Worm (Caenorhabditis elegans) whole organism, late embryonic: Measurements from ENCODE around the gene F59A6.3.

Source experiments
- K02D7.2 ChIP-seq: sonication (generic microtip); optimal IDR thresholded peaks from 2 replicates; lab custom pipeline; 2017; ENCODE audit warnings: mild to moderate bottlenecking, missing genetic modification characterization, missing compliant biosample characterization
- K09A11.1 ChIP-seq: sonication (generic microtip); optimal IDR thresholded peaks from 2 replicates; lab custom pipeline; 2017; ENCODE audit warnings: antibody characterized with exemption, mild to moderate bottlenecking, missing genetic modification characterization, missing compliant biosample characterization; ENCODE audit not compliant: insufficient read depth
- Y22D7AL.16 ChIP-seq: sonication (generic microtip); optimal IDR thresholded peaks from 2 replicates; lab custom pipeline; 2016; ENCODE audit warnings: missing genetic modification characterization, missing compliant biosample characterization
- ceh-14 ChIP-seq: sonication (generic microtip); optimal IDR thresholded peaks from 2 replicates; lab custom pipeline; 2016; ENCODE audit warnings: missing genotype, missing genetic modification characterization, missing compliant biosample characterization
- ceh-18 ChIP-seq: sonication (generic microtip); optimal IDR thresholded peaks from 2 replicates; lab custom pipeline; 2016; ENCODE audit warnings: missing genetic modification characterization, missing compliant biosample characterization
- ceh-19 ChIP-seq: fragments of 200-800 bp; sonication (Bioruptor generic); optimal IDR thresholded peaks from 2 replicates; lab custom pipeline; 2018; ENCODE audit warnings: mild to moderate bottlenecking, missing genetic modification characterization, missing compliant biosample characterization
- ceh-2 ChIP-seq: sonication (generic microtip); optimal IDR thresholded peaks from 2 replicates; lab custom pipeline; 2016; ENCODE audit warnings: missing genotype, missing genetic modification characterization, missing compliant biosample characterization
- ceh-22 ChIP-seq: sonication (generic microtip); optimal IDR thresholded peaks from 2 replicates; lab custom pipeline; 2017; ENCODE audit warnings: missing biosample characterization, missing genetic modification characterization
- ceh-24 ChIP-seq: sonication (generic microtip); optimal IDR thresholded peaks from 2 replicates; lab custom pipeline; 2016; ENCODE audit warnings: mild to moderate bottlenecking, missing genetic modification characterization, missing compliant biosample characterization
- ceh-30 ChIP-seq: fragments of 150-350 bp; optimal IDR thresholded peaks from 2 replicates; lab custom pipeline; 2014; ENCODE audit warnings: missing biosample characterization, missing genetic modification characterization
- ceh-31 ChIP-seq: sonication (generic microtip); optimal IDR thresholded peaks from 2 replicates; lab custom pipeline; 2016; ENCODE audit warnings: missing genetic modification characterization, missing compliant biosample characterization
- ceh-45 ChIP-seq: fragments of 200-800 bp; sonication (Bioruptor generic); IDR thresholded peaks from 2 replicates; pipeline ENCODE4 v1.3.6; 2022; ENCODE audit warnings: missing genetic modification reagents, missing genetic modification characterization, missing compliant biosample characterization
- ceh-6 ChIP-seq: fragments of 200-800 bp; sonication (Bioruptor generic); optimal IDR thresholded peaks from 2 replicates; lab custom pipeline; 2018; ENCODE audit warnings: mild to moderate bottlenecking, missing genetic modification characterization, missing compliant biosample characterization
- dve-1 ChIP-seq: sonication (generic microtip); optimal IDR thresholded peaks from 2 replicates; lab custom pipeline; 2017; ENCODE audit warnings: antibody characterized with exemption, mild to moderate bottlenecking, missing genetic modification characterization, missing compliant biosample characterization
- elt-2 ChIP-seq: sonication (generic microtip); optimal IDR thresholded peaks from 2 replicates; lab custom pipeline; 2016; ENCODE audit warnings: missing genetic modification reagents, missing genetic modification characterization, missing compliant biosample characterization
- ets-4 ChIP-seq: sonication (generic microtip); optimal IDR thresholded peaks from 2 replicates; lab custom pipeline; 2016; ENCODE audit warnings: missing genetic modification characterization, missing compliant biosample characterization
- fax-1 ChIP-seq: sonication (generic microtip); optimal IDR thresholded peaks from 2 replicates; lab custom pipeline; 2016; ENCODE audit warnings: missing genotype, missing genetic modification characterization, missing compliant biosample characterization
- hlh-30 ChIP-seq: sonication (generic microtip); optimal IDR thresholded peaks from 2 replicates; lab custom pipeline; 2017; ENCODE audit warnings: antibody characterized with exemption, missing genetic modification characterization, missing compliant biosample characterization; ENCODE audit not compliant: insufficient read depth
- hlh-6 ChIP-seq: sonication (generic microtip); optimal IDR thresholded peaks from 2 replicates; lab custom pipeline; 2016; ENCODE audit warnings: missing genotype, missing genetic modification characterization, missing compliant biosample characterization
- lim-6 ChIP-seq: sonication (generic microtip); optimal IDR thresholded peaks from 2 replicates; lab custom pipeline; 2016; ENCODE audit warnings: missing genetic modification characterization, missing compliant biosample characterization
- lin-11 ChIP-seq: fragments of 200-800 bp; sonication (Bioruptor generic); optimal IDR thresholded peaks from 2 replicates; lab custom pipeline; 2018; ENCODE audit warnings: mild to moderate bottlenecking, missing genetic modification characterization, missing compliant biosample characterization
- madf-2 ChIP-seq: sonication (generic microtip); optimal IDR thresholded peaks from 2 replicates; lab custom pipeline; 2017; ENCODE audit warnings: missing genetic modification characterization, missing compliant biosample characterization
- mec-3 ChIP-seq: sonication (generic microtip); optimal IDR thresholded peaks from 2 replicates; lab custom pipeline; 2016; ENCODE audit warnings: borderline replicate concordance, missing genetic modification characterization, missing compliant biosample characterization
- nfya-1 ChIP-seq: sonication (generic microtip); optimal IDR thresholded peaks from 2 replicates; lab custom pipeline; 2017; ENCODE audit warnings: missing genetic modification characterization, mild to moderate bottlenecking, missing compliant biosample characterization, antibody characterized with exemption, moderate library complexity
- nhr-11 ChIP-seq: fragments of 150-350 bp; optimal IDR thresholded peaks from 2 replicates; lab custom pipeline; 2014; ENCODE audit warnings: missing biosample characterization, missing genetic modification characterization
- nhr-232 ChIP-seq: sonication (generic microtip); optimal IDR thresholded peaks from 2 replicates; lab custom pipeline; 2016; ENCODE audit warnings: missing genetic modification characterization, missing compliant biosample characterization
- npax-4 ChIP-seq: sonication (generic microtip); optimal IDR thresholded peaks from 2 replicates; lab custom pipeline; 2016; ENCODE audit warnings: missing genetic modification characterization, missing compliant biosample characterization
- odd-2 ChIP-seq: sonication (generic microtip); optimal IDR thresholded peaks from 2 replicates; lab custom pipeline; 2017; ENCODE audit warnings: antibody characterized with exemption, mild to moderate bottlenecking, missing genetic modification characterization, missing compliant biosample characterization
- pag-3 ChIP-seq: sonication (generic microtip); optimal IDR thresholded peaks from 2 replicates; lab custom pipeline; 2016; ENCODE audit warnings: missing compliant biosample characterization, missing genetic modification characterization, borderline replicate concordance
- pha-4 ChIP-seq: fragments of 150-350 bp; optimal IDR thresholded peaks from 2 replicates; lab custom pipeline; 2018; ENCODE audit warnings: missing biosample characterization, missing genetic modification reagents, missing genetic modification characterization
- pros-1 ChIP-seq: fragments of 150-350 bp; optimal IDR thresholded peaks from 2 replicates; lab custom pipeline; 2014; ENCODE audit warnings: missing biosample characterization, missing genetic modification reagents, missing genetic modification characterization
- ref-2 ChIP-seq: sonication (generic microtip); optimal IDR thresholded peaks from 2 replicates; lab custom pipeline; 2016; ENCODE audit warnings: missing genetic modification characterization, missing compliant biosample characterization
- rnt-1 ChIP-seq: sonication (generic microtip); optimal IDR thresholded peaks from 2 replicates; lab custom pipeline; 2016; ENCODE audit warnings: missing genetic modification characterization, missing compliant biosample characterization
- sdc-2 ChIP-seq: sonication (generic microtip); optimal IDR thresholded peaks from 2 replicates; lab custom pipeline; 2016; ENCODE audit warnings: missing genotype, missing genetic modification characterization, missing compliant biosample characterization
- sox-2 ChIP-seq: fragments of 200-800 bp; sonication (Bioruptor generic); IDR thresholded peaks from 2 replicates; pipeline ENCODE4 v1.3.6; 2022; ENCODE audit warnings: missing genetic modification reagents, missing genetic modification characterization, missing compliant biosample characterization
- sox-4 ChIP-seq: sonication (generic microtip); optimal IDR thresholded peaks from 2 replicates; lab custom pipeline; 2017; ENCODE audit warnings: mild to moderate bottlenecking, missing genetic modification characterization, inconsistent platforms, missing compliant biosample characterization
- tbx-2 ChIP-seq: sonication (generic microtip); optimal IDR thresholded peaks from 2 replicates; lab custom pipeline; 2016; ENCODE audit warnings: missing genetic modification characterization, missing compliant biosample characterization
- ttx-3 ChIP-seq: sonication (generic microtip); optimal IDR thresholded peaks from 2 replicates; lab custom pipeline; 2016; ENCODE audit warnings: missing genetic modification reagents, missing genetic modification characterization, missing compliant biosample characterization
- unc-3 ChIP-seq, 2 experiments: fragments of 200-800 bp in 1 of 2; sonication (Bioruptor generic) in 1 of 2; sonication (generic microtip) in 1 of 2; conservative IDR thresholded peaks in 1 of 2; optimal IDR thresholded peaks in 1 of 2; 2 replicates each; pipeline versions ENCODE4 v1.3.6 to Lab custom; 2016 to 2022; ENCODE audit warnings: missing compliant biosample characterization in 2 of 2, missing genetic modification characterization in 2 of 2, missing genetic modification reagents in 1 of 2
- unc-42 ChIP-seq: sonication (generic microtip); optimal IDR thresholded peaks from 2 replicates; lab custom pipeline; 2016; ENCODE audit warnings: missing genotype, missing genetic modification characterization, missing compliant biosample characterization
- unc-55 ChIP-seq: sonication (generic microtip); optimal IDR thresholded peaks from 2 replicates; lab custom pipeline; 2017; ENCODE audit warnings: missing biosample characterization, missing genetic modification reagents, missing genetic modification characterization
- zip-5 ChIP-seq: sonication (generic microtip); optimal IDR thresholded peaks from 2 replicates; lab custom pipeline; 2016; ENCODE audit warnings: missing genetic modification characterization, missing compliant biosample characterization
- ztf-16 ChIP-seq: sonication (generic microtip); optimal IDR thresholded peaks from 2 replicates; lab custom pipeline; 2017; ENCODE audit warnings: missing genetic modification characterization, missing compliant biosample characterization

Gene F59A6.3

DNA sequence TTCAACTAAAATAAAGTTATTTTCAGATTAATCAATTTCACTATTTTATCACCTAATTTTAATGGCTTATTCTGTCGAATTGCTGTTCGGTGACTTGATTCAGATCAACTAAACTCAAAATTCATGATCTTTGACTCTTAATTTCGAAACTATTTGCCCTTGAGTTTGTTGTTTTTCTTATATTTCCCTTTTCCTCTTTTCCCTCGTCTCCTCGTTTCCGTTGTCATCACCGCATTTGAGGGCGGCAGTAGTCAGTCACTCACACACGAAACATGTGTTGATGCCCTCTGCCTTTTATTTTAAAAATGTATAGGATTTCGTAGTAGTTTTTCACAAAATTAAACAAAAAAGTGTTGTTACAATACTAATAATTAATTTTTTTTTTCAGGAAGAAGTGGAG, 13.2 kb upstream of the F59A6.3 start, which contains the start of gene rnh-1.0:
Gene rnh-1.0, plus strand, starts transcription at position 389 of the 400 bp plus-strand sequence.
- peak; percentile 31 for TF ChIP-seq unc-55 (GFP tag; lab: Kevin White, UChicago)
- no peak for TF ChIP-seq hlh-6 (tag; lab: Kevin White, UChicago)
- TF ChIP-seq pros-1 (tag; lab: Kevin White, UChicago) = no peak
- no peak for TF ChIP-seq dve-1 (tag; lab: Kevin White, UChicago)

DNA sequence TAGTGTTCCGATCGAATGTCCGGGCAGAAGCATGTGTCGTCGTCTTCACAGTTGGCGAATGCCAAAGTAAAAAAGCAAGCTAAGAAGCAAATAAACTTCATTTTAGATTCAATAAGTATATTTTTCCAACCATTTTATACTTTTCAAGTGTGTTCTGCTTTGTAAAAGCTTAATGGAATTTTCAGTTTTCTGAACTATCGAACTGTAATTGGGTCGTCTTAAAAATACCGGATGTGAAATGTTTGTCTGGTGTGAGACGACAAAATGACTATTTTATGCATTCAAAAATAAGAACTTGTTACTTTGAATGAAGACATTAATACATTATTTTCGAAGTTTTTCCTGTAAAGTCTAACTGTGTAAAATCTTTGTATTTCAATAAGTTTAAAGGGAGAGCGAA, 9.5 kb upstream of the F59A6.3 start, which contains the start of gene F59A6.11:
Gene F59A6.11, minus strand, starts transcription at position 101 of the 400 bp plus-strand sequence.
- TF ChIP-seq ceh-45 (no peak), hlh-30 (tag; lab: Kevin White, UChicago) (no peak), unc-3 (GFP tag; conservative IDR thresholded peaks at IDR 0.05; lab: Robert Waterston, UW) (no peak), unc-3 (tag; optimal IDR thresholded peaks at IDR 0.05; lab: Kevin White, UChicago) (no peak), Y22D7AL.16 (tag; lab: Kevin White, UChicago) (no peak)

DNA sequence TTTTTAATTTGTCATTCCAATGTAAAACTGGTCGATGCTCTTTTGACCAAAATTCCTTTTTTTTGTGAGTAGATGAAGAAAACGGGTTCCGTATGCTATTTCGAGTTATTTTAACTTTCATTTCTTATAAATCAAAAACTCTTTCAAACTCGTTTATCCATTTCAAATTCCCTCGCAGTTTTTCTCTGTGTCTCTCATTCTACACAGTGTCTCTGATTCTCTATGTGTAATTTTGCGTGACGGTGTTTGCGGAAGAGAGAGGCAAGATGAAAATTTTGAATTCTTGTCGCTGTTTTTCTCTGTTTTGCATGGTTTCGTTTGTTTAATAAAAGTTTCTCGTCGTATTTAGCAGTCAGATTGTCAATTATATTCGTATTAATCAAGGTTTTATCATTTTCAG, 9.0 kb upstream of the F59A6.3 start, which contains the start of gene citk-2:
Gene citk-2, plus strand, starts transcription at position 399 of the 400 bp plus-strand sequence.
- TF ChIP-seq ceh-2 = no peak
- no peak for TF ChIP-seq ceh-6 (GFP tag; lab: Kevin White, UChicago)
- TF ChIP-seq ttx-3 (tag; lab: Kevin White, UChicago) = no peak
- TF ChIP-seq rnt-1 (tag; lab: Kevin White, UChicago) = peak; percentile 20
- TF ChIP-seq ets-4 = peak; percentile 26
- TF ChIP-seq ceh-22 = no peak
- TF ChIP-seq ceh-14 (tag; lab: Kevin White, UChicago) = peak; percentile 1
- peak; percentile 31 for TF ChIP-seq sdc-2 (tag; lab: Kevin White, UChicago)
- TF ChIP-seq unc-42 (tag; lab: Kevin White, UChicago) = peak; percentile 77
- no peak for TF ChIP-seq nhr-232
- no peak for TF ChIP-seq hlh-6 (tag; lab: Kevin White, UChicago)
- TF ChIP-seq npax-4 (tag; lab: Kevin White, UChicago) = no peak
- TF ChIP-seq K02D7.2 (tag; lab: Kevin White, UChicago) = no peak
- no peak for TF ChIP-seq sox-4
- no peak for TF ChIP-seq elt-2
- TF ChIP-seq ceh-31 (tag; lab: Kevin White, UChicago) = peak; percentile 73
- TF ChIP-seq unc-55 (GFP tag; lab: Kevin White, UChicago) = peak; percentile 61
- TF ChIP-seq dve-1 (tag; lab: Kevin White, UChicago) = peak; percentile 39
- TF ChIP-seq tbx-2 = peak; percentile 9
- no peak for TF ChIP-seq ref-2 (tag; lab: Kevin White, UChicago)
- no peak for TF ChIP-seq sox-2 (GFP tag; lab: Robert Waterston, UW)
- TF ChIP-seq lin-11 (tag; lab: Kevin White, UChicago) = no peak
- TF ChIP-seq pros-1 (tag; lab: Kevin White, UChicago) = peak; percentile 21
- no peak for TF ChIP-seq ceh-19 (GFP tag; lab: Kevin White, UChicago)
- TF ChIP-seq pha-4 = no peak
- no peak for TF ChIP-seq K09A11.1 (tag; lab: Kevin White, UChicago)
- no peak for TF ChIP-seq fax-1
- TF ChIP-seq ceh-18 (tag; lab: Kevin White, UChicago) = no peak
- TF ChIP-seq nfya-1 (tag; lab: Kevin White, UChicago) = peak; percentile 86
- TF ChIP-seq nhr-11 (tag; lab: Kevin White, UChicago) = no peak
- TF ChIP-seq, all 69 proteins: peak for 11

- TF ChIP-seq ceh-24 (no peak), ttx-3 (tag; lab: Kevin White, UChicago) (no peak), odd-2 (tag; lab: Kevin White, UChicago) (no peak), pag-3 (no peak), ztf-16 (tag; lab: Kevin White, UChicago) (no peak), lim-6 (tag; lab: Kevin White, UChicago) (no peak), ceh-30 (tag; lab: Kevin White, UChicago) (no peak), ceh-18 (tag; lab: Kevin White, UChicago) (no peak), zip-5 (tag; lab: Kevin White, UChicago) (no peak), mec-3 (tag; lab: Kevin White, UChicago) (no peak), ceh-22 (no peak), madf-2 (tag; lab: Kevin White, UChicago) (no peak), rnt-1 (tag; lab: Kevin White, UChicago) (no peak)
These were observed 6.3 kb upstream of the F59A6.3 start for ce11 chrII:5001866-5002265.
